Worm (Caenorhabditis elegans) whole organism, midembryonic: ENCODE results near the gene fbxb-52.

Experiments
- T22C8.4 ChIP-seq: fragments of 200-800 bp; sonication (Bioruptor generic); IDR thresholded peaks from 2 replicates; pipeline ENCODE4 v1.3.6; 2022; ENCODE audit warnings: missing genetic modification characterization, missing compliant biosample characterization
- cog-1 ChIP-seq: sonication (generic microtip); optimal IDR thresholded peaks from 2 replicates; lab custom pipeline; 2016; ENCODE audit warnings: missing genetic modification characterization, missing compliant biosample characterization
- flt-1 ChIP-seq: fragments of 200-800 bp; sonication (Bioruptor generic); IDR thresholded peaks from 2 replicates; pipeline ENCODE4 v1.3.6; 2022; ENCODE audit warnings: missing genetic modification characterization, missing compliant biosample characterization
- med-1 ChIP-seq: sonication (generic microtip); optimal IDR thresholded peaks from 2 replicates; lab custom pipeline; 2017; ENCODE audit warnings: missing genetic modification characterization, mild to moderate bottlenecking, missing compliant biosample characterization, antibody characterized with exemption, missing genetic modification reagents; ENCODE audit not compliant: insufficient read depth
- ref-1 ChIP-seq: fragments of 200-800 bp; sonication (Bioruptor generic); conservative IDR thresholded peaks from 2 replicates; pipeline ENCODE4 v1.3.6; 2022; ENCODE audit warnings: missing genetic modification reagents, missing genetic modification characterization, missing compliant biosample characterization
- tab-1 ChIP-seq: fragments of 200-800 bp; sonication (Bioruptor generic); IDR thresholded peaks from 2 replicates; pipeline ENCODE4 v1.3.6; 2022; ENCODE audit warnings: missing genetic modification characterization, missing compliant biosample characterization
- ztf-23 ChIP-seq: fragments of 200-800 bp; sonication (Bioruptor generic); IDR thresholded peaks from 2 replicates; pipeline ENCODE4 v1.3.6; 2022; ENCODE audit warnings: missing genetic modification reagents, missing genetic modification characterization, missing compliant biosample characterization

DNA sequence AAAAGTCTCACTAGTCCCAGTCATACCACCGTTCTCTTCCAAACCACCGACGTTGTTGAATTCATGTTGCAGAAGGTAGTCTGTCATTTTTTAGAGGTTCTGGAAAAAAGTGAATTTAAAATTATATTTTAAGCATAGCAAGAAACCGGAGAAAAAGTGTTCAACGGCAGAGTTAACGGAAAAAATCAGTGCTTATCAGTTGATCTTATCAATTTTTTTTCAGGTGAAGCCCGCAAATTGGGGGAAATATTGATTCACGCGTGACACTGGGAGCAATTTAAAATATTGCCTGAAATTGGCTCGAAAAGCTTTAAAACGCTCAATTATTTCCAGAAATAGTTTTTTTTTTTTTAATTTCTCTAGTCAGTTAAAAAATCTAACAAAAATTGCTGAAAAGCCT lies 29.5 kb upstream of the fbxb-52 start, which contains the start of gene math-38:
- TF ChIP-seq flt-1 (no peak), ref-1 (no peak), med-1 (GFP tag; lab: Kevin White, UChicago) (no peak), ztf-23 (GFP tag; lab: Robert Waterston, UW) (no peak), T22C8.4 (GFP tag; lab: Robert Waterston, UW) (no peak), tab-1 (GFP tag; lab: Robert Waterston, UW) (no peak), cog-1 (tag; lab: Kevin White, UChicago) (no peak)
